Fruit fly (Drosophila melanogaster): ENCODE measurements around the gene fabp.

Gene fabp

DNA sequence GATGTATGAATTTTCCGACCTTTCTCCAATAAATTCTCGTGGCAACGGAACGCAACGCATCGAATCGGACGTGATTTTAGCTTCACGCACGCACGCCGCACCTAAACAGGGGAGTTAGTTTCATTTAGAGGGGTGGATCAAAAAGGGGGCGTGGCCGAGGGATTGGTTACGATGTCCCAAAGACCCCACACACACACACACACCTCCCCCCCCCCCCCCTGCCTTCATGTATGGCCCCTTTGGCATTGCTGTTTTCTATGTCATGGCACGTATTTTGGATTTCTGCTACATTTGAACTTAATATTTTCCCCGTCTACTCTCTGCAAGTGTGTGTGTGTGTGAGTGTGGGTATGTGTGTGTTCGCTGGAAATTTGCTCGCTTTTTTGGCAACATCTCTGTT is 35.0 kb downstream of the fabp start:
- TF ChIP-seq abd-A (tag; optimal IDR thresholded peaks at IDR 0.05) (peak; percentile 42), tup (GFP tag; optimal IDR thresholded peaks at IDR 0.05) (no peak), CG7271 (tag; optimal IDR thresholded peaks at IDR 0.05) (no peak), al (GFP tag; IDR thresholded peaks at IDR 0.05) (no peak), Hr39 (optimal IDR thresholded peaks at IDR 0.05) (peak; percentile 70), H2.0 (GFP tag; IDR thresholded peaks at IDR 0.05) (no peak), CG7786 (GFP tag; optimal IDR thresholded peaks at IDR 0.05) (no peak), sd (tag; optimal IDR thresholded peaks at IDR 0.05) (no peak), fd102C (GFP tag; optimal IDR thresholded peaks at IDR 0.05) (no peak), D19B (GFP tag; optimal IDR thresholded peaks at IDR 0.05) (no peak), CG4360 (GFP tag; IDR thresholded peaks at IDR 0.05) (no peak), Fer1 (GFP tag; optimal IDR thresholded peaks at IDR 0.05) (no peak), CG9215 (GFP tag; IDR thresholded peaks at IDR 0.05) (no peak), danr (GFP tag; IDR thresholded peaks at IDR 0.05) (no peak), CG14860 (GFP tag; IDR thresholded peaks at IDR 0.05; ENCODE audit: partially characterized antibody) (no peak)
